Worm (Caenorhabditis elegans): Measurements from ENCODE around the gene ccch-3.

ccch-3 gene

ce11 chrV:12661619-12662018, 2.1 kb upstream of the ccch-3 start, which contains the start of gene W05B10.3:
W05B10.3 (minus strand) TSS chrV:12661719.
- TF ChIP-seq ama-1 (optimal IDR thresholded peaks at IDR 0.05) (no peak), elt-3 (tag; optimal IDR thresholded peaks at IDR 0.05) (no peak), egl-13 (tag; optimal IDR thresholded peaks at IDR 0.05) (no peak), alr-1 (tag; optimal IDR thresholded peaks at IDR 0.05; ENCODE audit: borderline replicate concordance) (no peak), mep-1 (tag; optimal IDR thresholded peaks at IDR 0.05) (no peak), ces-1 (GFP tag; optimal IDR thresholded peaks at IDR 0.05) (no peak)

- no peak for TF ChIP-seq tbx-2 (tag; optimal IDR thresholded peaks at IDR 0.05)
- no peak for TF ChIP-seq unc-130 (tag; optimal IDR thresholded peaks at IDR 0.05)
- no peak for TF ChIP-seq ama-1 (optimal IDR thresholded peaks at IDR 0.05)
- no peak for TF ChIP-seq nhr-77 (tag; optimal IDR thresholded peaks at IDR 0.05)
- no peak for TF ChIP-seq F16B12.6 (tag; optimal IDR thresholded peaks at IDR 0.05)
These were observed 862 bp upstream of the ccch-3 start, which contains the start of gene his-74 for ce11 chrV:12660280-12660818. his-74 (minus strand) TSS chrV:12660330.

DNA sequence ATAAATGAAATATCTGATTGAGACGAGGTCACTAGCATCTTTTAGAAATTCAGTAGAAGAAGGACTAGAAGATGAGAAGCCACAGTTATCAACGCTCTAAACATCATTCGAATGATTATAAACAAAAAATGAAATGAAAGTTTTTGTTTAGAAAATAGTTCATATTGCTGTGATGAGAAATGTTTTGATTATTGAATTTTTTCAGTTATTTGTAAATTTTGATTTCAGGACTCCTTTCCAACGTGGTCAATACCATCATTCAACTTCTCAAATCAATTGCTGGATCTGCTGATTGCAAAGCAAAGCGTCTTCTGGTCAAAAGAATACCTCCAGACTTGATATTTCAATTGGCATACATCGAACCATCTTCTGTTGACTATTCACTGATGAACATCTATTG, 1.3 kb downstream of the ccch-3 start, which contains the start of gene W05B10.6:
Gene W05B10.6, minus strand, starts transcription at position 101 of the 400 bp plus-strand sequence.
- TF ChIP-seq ama-1 (optimal IDR thresholded peaks at IDR 0.05) (no peak), lin-35 (GFP tag; optimal IDR thresholded peaks at IDR 0.05) (no peak), fos-1 (tag; optimal IDR thresholded peaks at IDR 0.05) (no peak)

DNA sequence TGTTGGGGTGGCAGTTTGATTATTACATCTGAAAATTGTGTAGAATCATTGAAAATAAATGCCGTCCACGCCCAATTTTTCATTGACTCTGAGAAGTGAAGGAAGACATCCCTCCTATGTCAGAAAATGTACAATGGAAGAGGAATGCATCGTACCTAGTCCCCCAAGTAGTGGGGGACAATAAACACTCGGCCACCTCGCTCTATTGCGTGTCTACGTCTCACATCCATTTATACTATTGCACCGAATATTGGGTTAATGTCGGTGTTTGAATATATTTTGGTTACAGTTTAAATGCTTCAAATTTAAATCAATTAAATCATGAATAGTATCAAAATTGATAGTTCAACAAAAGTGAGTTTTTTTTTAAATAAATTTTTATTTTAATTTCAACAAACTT, 9.9 kb downstream of the ccch-3 start, which contains the start of gene lin-25:
Gene lin-25, plus strand, starts transcription at position 290 of the 400 bp plus-strand sequence.
- no peak for TF ChIP-seq grh-1 (GFP tag; IDR thresholded peaks at IDR 0.05)
- TF ChIP-seq sup-37 (GFP tag; optimal IDR thresholded peaks at IDR 0.05), result no peak
- no peak for TF ChIP-seq fkh-10 (GFP tag; optimal IDR thresholded peaks at IDR 0.05)
- TF ChIP-seq nhr-71 (tag; optimal IDR thresholded peaks at IDR 0.05), result peak; percentile 9
- no peak for TF ChIP-seq fkh-4 (tag; optimal IDR thresholded peaks at IDR 0.05; ENCODE audit: borderline replicate concordance)
- TF ChIP-seq isw-1 (GFP tag; IDR thresholded peaks at IDR 0.05), result no peak
- TF ChIP-seq dsc-1 (tag; optimal IDR thresholded peaks at IDR 0.05), result no peak
- no peak for TF ChIP-seq tbx-2 (tag; optimal IDR thresholded peaks at IDR 0.05)
- no peak for TF ChIP-seq zip-4 (GFP tag; optimal IDR thresholded peaks at IDR 0.05)
- peak; percentile 33 for TF ChIP-seq lir-3 (tag; optimal IDR thresholded peaks at IDR 0.05; ENCODE audit: poor library complexity)
- TF ChIP-seq pax-3 (tag; optimal IDR thresholded peaks at IDR 0.05), result no peak
- TF ChIP-seq rnt-1 (tag; optimal IDR thresholded peaks at IDR 0.05), result peak; percentile 49
- TF ChIP-seq unc-98 (GFP tag; IDR thresholded peaks at IDR 0.05), result no peak
- TF ChIP-seq snpc-4 (tag; optimal IDR thresholded peaks at IDR 0.05), result no peak
- TF ChIP-seq nhr-19 (GFP tag; conservative IDR thresholded peaks at IDR 0.05), result no peak
- TF ChIP-seq ceh-88 (GFP tag; IDR thresholded peaks at IDR 0.05), result no peak
- TF ChIP-seq snu-23 (GFP tag; optimal IDR thresholded peaks at IDR 0.05), result no peak
- TF ChIP-seq C04F5.9 (tag; optimal IDR thresholded peaks at IDR 0.05), result no peak
- TF ChIP-seq ama-1 (optimal IDR thresholded peaks at IDR 0.05), result no peak
- peak; percentile 17 for TF ChIP-seq lin-15B (tag; optimal IDR thresholded peaks at IDR 0.05)
- no peak for TF ChIP-seq hpl-2 (GFP tag; optimal IDR thresholded peaks at IDR 0.05)
- no peak for TF ChIP-seq ces-1 (GFP tag; optimal IDR thresholded peaks at IDR 0.05)
- no peak for TF ChIP-seq lin-13 (GFP tag; optimal IDR thresholded peaks at IDR 0.05)
- no peak for TF ChIP-seq ceh-90 (tag; optimal IDR thresholded peaks at IDR 0.05)
- TF ChIP-seq nhr-12 (tag; optimal IDR thresholded peaks at IDR 0.05), result no peak
- TF ChIP-seq nhr-76 (tag; optimal IDR thresholded peaks at IDR 0.05), result no peak
- no peak for TF ChIP-seq ceh-63 (GFP tag; optimal IDR thresholded peaks at IDR 0.05)
- TF ChIP-seq blmp-1 (tag; optimal IDR thresholded peaks at IDR 0.05), result peak; percentile 24
- no peak for TF ChIP-seq skn-1 (tag; optimal IDR thresholded peaks at IDR 0.05)
- TF ChIP-seq ceh-82 (tag; optimal IDR thresholded peaks at IDR 0.05), result peak in 1 of 3 experiments; percentile 32
- peak in 1 of 3 experiments; percentile 50 for TF ChIP-seq dpl-1 (GFP tag; optimal IDR thresholded peaks at IDR 0.05)
- TF ChIP-seq ceh-8 (GFP tag; optimal IDR thresholded peaks at IDR 0.05), result no peak
- TF ChIP-seq egl-27 (tag; optimal IDR thresholded peaks at IDR 0.05), result no peak
- no peak for TF ChIP-seq nhr-11 (tag; optimal IDR thresholded peaks at IDR 0.05)
- TF ChIP-seq efl-1 (optimal IDR thresholded peaks at IDR 0.05), result peak; percentile 32 to 41
- TF ChIP-seq efl-1 (GFP tag; optimal IDR thresholded peaks at IDR 0.05 in 1 of 2), result peak in 1 of 2 experiments; percentile 21
- no peak for TF ChIP-seq mef-2 (tag; optimal IDR thresholded peaks at IDR 0.05)
- no peak for TF ChIP-seq sptf-1 (tag; optimal IDR thresholded peaks at IDR 0.05)
- TF ChIP-seq mep-1 (tag; optimal IDR thresholded peaks at IDR 0.05), result no peak
